Worm (Caenorhabditis elegans) whole organism, late embryonic: Measurements from ENCODE around the gene T13C5.9.

Experiments used
- C38D4.7 ChIP-seq: fragments of 200-800 bp; sonication (Bioruptor generic); optimal IDR thresholded peaks from 2 replicates; lab custom pipeline; 2018; ENCODE audit warnings: mild to moderate bottlenecking, missing genetic modification characterization, moderate library complexity, missing compliant biosample characterization
- F13H6.1 ChIP-seq: sonication (generic microtip); optimal IDR thresholded peaks from 2 replicates; lab custom pipeline; 2016; ENCODE audit warnings: missing genetic modification characterization, missing compliant biosample characterization
- K02D7.2 ChIP-seq: sonication (generic microtip); optimal IDR thresholded peaks from 2 replicates; lab custom pipeline; 2017; ENCODE audit warnings: mild to moderate bottlenecking, missing genetic modification characterization, missing compliant biosample characterization
- K09A11.1 ChIP-seq: sonication (generic microtip); optimal IDR thresholded peaks from 2 replicates; lab custom pipeline; 2017; ENCODE audit warnings: antibody characterized with exemption, mild to moderate bottlenecking, missing genetic modification characterization, missing compliant biosample characterization; ENCODE audit not compliant: insufficient read depth
- ahr-1 ChIP-seq: sonication (generic microtip); optimal IDR thresholded peaks from 2 replicates; lab custom pipeline; 2016; ENCODE audit warnings: missing genetic modification characterization, missing compliant biosample characterization
- ama-1 ChIP-seq: fragments of 150-350 bp; optimal IDR thresholded peaks from 2 replicates; lab custom pipeline; 2014
- ceh-19 ChIP-seq: fragments of 200-800 bp; sonication (Bioruptor generic); optimal IDR thresholded peaks from 2 replicates; lab custom pipeline; 2018; ENCODE audit warnings: mild to moderate bottlenecking, missing genetic modification characterization, missing compliant biosample characterization
- ceh-24 ChIP-seq: sonication (generic microtip); optimal IDR thresholded peaks from 2 replicates; lab custom pipeline; 2016; ENCODE audit warnings: mild to moderate bottlenecking, missing genetic modification characterization, missing compliant biosample characterization
- ceh-31 ChIP-seq: sonication (generic microtip); optimal IDR thresholded peaks from 2 replicates; lab custom pipeline; 2016; ENCODE audit warnings: missing genetic modification characterization, missing compliant biosample characterization
- ceh-6 ChIP-seq: fragments of 200-800 bp; sonication (Bioruptor generic); optimal IDR thresholded peaks from 2 replicates; lab custom pipeline; 2018; ENCODE audit warnings: mild to moderate bottlenecking, missing genetic modification characterization, missing compliant biosample characterization
- dmd-4 ChIP-seq: sonication (generic microtip); optimal IDR thresholded peaks from 2 replicates; lab custom pipeline; 2016; ENCODE audit warnings: borderline replicate concordance, missing genetic modification characterization, missing compliant biosample characterization
- elt-4 ChIP-seq: sonication (generic microtip); optimal IDR thresholded peaks from 2 replicates; lab custom pipeline; 2016; ENCODE audit warnings: missing genetic modification characterization, missing compliant biosample characterization
- fax-1 ChIP-seq: sonication (generic microtip); optimal IDR thresholded peaks from 2 replicates; lab custom pipeline; 2016; ENCODE audit warnings: missing genotype, missing genetic modification characterization, missing compliant biosample characterization
- fkh-6 ChIP-seq: sonication (generic microtip); optimal IDR thresholded peaks from 2 replicates; lab custom pipeline; 2016; ENCODE audit warnings: missing genetic modification characterization, missing compliant biosample characterization
- hlh-6 ChIP-seq: sonication (generic microtip); optimal IDR thresholded peaks from 2 replicates; lab custom pipeline; 2016; ENCODE audit warnings: missing genotype, missing genetic modification characterization, missing compliant biosample characterization
- hlh-8 ChIP-seq: sonication (generic microtip); optimal IDR thresholded peaks from 2 replicates; lab custom pipeline; 2016; ENCODE audit warnings: missing genotype, missing genetic modification characterization, missing compliant biosample characterization
- lim-6 ChIP-seq: sonication (generic microtip); optimal IDR thresholded peaks from 2 replicates; lab custom pipeline; 2016; ENCODE audit warnings: missing genetic modification characterization, missing compliant biosample characterization
- lin-11 ChIP-seq: fragments of 200-800 bp; sonication (Bioruptor generic); optimal IDR thresholded peaks from 2 replicates; lab custom pipeline; 2018; ENCODE audit warnings: mild to moderate bottlenecking, missing genetic modification characterization, missing compliant biosample characterization
- nfya-1 ChIP-seq: sonication (generic microtip); optimal IDR thresholded peaks from 2 replicates; lab custom pipeline; 2017; ENCODE audit warnings: missing genetic modification characterization, mild to moderate bottlenecking, missing compliant biosample characterization, antibody characterized with exemption, moderate library complexity
- pha-2 ChIP-seq: sonication (generic microtip); optimal IDR thresholded peaks from 2 replicates; lab custom pipeline; 2017; ENCODE audit warnings: mild to moderate bottlenecking, missing genetic modification characterization, missing compliant biosample characterization
- pqm-1 ChIP-seq: sonication (generic microtip); optimal IDR thresholded peaks from 2 replicates; lab custom pipeline; 2016; ENCODE audit warnings: missing genetic modification characterization, missing compliant biosample characterization
- ref-2 ChIP-seq: sonication (generic microtip); optimal IDR thresholded peaks from 2 replicates; lab custom pipeline; 2016; ENCODE audit warnings: missing genetic modification characterization, missing compliant biosample characterization
- rnt-1 ChIP-seq: sonication (generic microtip); optimal IDR thresholded peaks from 2 replicates; lab custom pipeline; 2016; ENCODE audit warnings: missing genetic modification characterization, missing compliant biosample characterization
- sdc-2 ChIP-seq: sonication (generic microtip); optimal IDR thresholded peaks from 2 replicates; lab custom pipeline; 2016; ENCODE audit warnings: missing genotype, missing genetic modification characterization, missing compliant biosample characterization
- syd-9 ChIP-seq: sonication (generic microtip); optimal IDR thresholded peaks from 2 replicates; lab custom pipeline; 2016; ENCODE audit warnings: mild to moderate bottlenecking, missing genetic modification characterization, moderate library complexity, missing compliant biosample characterization
- tbx-2 ChIP-seq: sonication (generic microtip); optimal IDR thresholded peaks from 2 replicates; lab custom pipeline; 2016; ENCODE audit warnings: missing genetic modification characterization, missing compliant biosample characterization
- unc-3 ChIP-seq, 2 experiments: fragments of 200-800 bp in 1 of 2; sonication (Bioruptor generic) in 1 of 2; sonication (generic microtip) in 1 of 2; conservative IDR thresholded peaks in 1 of 2; optimal IDR thresholded peaks in 1 of 2; 2 replicates each; pipeline versions ENCODE4 v1.3.6 to Lab custom; 2016 to 2022; ENCODE audit warnings: missing compliant biosample characterization in 2 of 2, missing genetic modification characterization in 2 of 2, missing genetic modification reagents in 1 of 2
- unc-42 ChIP-seq: sonication (generic microtip); optimal IDR thresholded peaks from 2 replicates; lab custom pipeline; 2016; ENCODE audit warnings: missing genotype, missing genetic modification characterization, missing compliant biosample characterization
- unc-55 ChIP-seq: sonication (generic microtip); optimal IDR thresholded peaks from 2 replicates; lab custom pipeline; 2017; ENCODE audit warnings: missing biosample characterization, missing genetic modification reagents, missing genetic modification characterization
- unc-86 ChIP-seq: sonication (generic microtip); optimal IDR thresholded peaks from 2 replicates; lab custom pipeline; 2016; ENCODE audit warnings: missing genetic modification characterization, missing compliant biosample characterization
- zip-5 ChIP-seq: sonication (generic microtip); optimal IDR thresholded peaks from 2 replicates; lab custom pipeline; 2016; ENCODE audit warnings: missing genetic modification characterization, missing compliant biosample characterization

T13C5.9 gene

ce11 chrX:6189955-6190354, at the start of gene T13C5.9:
TSS of gene T13C5.9 (plus strand) at chrX:6190255.
- TF ChIP-seq ceh-24 (tag; lab: Kevin White, UChicago): no peak
- TF ChIP-seq lin-11 (tag; lab: Kevin White, UChicago): no peak
- no peak for TF ChIP-seq rnt-1
- no peak for TF ChIP-seq nfya-1 (tag; lab: Kevin White, UChicago)
- no peak for TF ChIP-seq ceh-6 (GFP tag; lab: Kevin White, UChicago)
- TF ChIP-seq lim-6 (tag; lab: Kevin White, UChicago): no peak
- TF ChIP-seq, all 69 proteins: peak for 0

DNA sequence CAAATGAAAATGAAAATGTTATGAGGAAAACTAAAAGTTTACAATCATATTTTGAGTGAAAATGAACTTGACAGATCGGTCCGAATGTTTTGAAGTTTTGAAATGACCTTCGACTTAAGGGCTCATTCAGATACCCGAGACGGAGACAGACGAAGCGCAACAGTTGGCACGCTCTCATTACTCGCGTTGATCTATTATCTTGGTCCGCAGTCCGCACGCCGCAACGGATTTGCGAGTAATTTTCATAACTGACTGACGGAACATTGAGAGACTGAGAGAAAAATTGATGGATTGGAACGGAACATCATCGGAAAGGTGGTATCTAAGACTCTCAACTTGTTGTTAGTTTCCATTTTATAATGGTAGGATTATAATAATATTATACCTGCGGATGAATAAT, 44.1 kb upstream of the T13C5.9 start:
- no peak for TF ChIP-seq unc-42 (tag; lab: Kevin White, UChicago)
- peak; percentile 82 for TF ChIP-seq unc-55

DNA sequence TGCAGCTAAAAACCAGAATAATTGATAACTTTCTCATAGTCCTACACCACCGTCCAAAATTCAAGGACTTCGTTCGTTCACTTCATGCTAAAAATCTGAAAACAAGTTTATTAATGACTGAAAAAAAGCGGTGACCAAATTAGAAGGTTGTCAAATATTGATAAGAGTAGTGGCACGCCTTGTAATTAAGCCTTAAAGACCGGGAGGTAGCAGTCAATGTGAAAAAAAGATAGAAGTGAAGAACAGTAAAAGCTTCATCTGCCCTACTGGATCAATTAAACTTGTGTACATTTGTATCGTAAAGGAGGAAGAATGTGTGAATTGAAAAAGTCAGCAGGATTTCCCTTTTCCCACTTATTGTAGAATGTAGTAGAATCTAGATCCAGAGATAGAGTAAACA, 39.6 kb upstream of the T13C5.9 start, which contains the start of gene tag-275:
TSS of gene tag-275 (minus strand) at position 101 of the 400 bp plus-strand sequence.
- TF ChIP-seq ref-2 (tag; lab: Kevin White, UChicago): no peak
- TF ChIP-seq, all 69 proteins: peak for 0

DNA sequence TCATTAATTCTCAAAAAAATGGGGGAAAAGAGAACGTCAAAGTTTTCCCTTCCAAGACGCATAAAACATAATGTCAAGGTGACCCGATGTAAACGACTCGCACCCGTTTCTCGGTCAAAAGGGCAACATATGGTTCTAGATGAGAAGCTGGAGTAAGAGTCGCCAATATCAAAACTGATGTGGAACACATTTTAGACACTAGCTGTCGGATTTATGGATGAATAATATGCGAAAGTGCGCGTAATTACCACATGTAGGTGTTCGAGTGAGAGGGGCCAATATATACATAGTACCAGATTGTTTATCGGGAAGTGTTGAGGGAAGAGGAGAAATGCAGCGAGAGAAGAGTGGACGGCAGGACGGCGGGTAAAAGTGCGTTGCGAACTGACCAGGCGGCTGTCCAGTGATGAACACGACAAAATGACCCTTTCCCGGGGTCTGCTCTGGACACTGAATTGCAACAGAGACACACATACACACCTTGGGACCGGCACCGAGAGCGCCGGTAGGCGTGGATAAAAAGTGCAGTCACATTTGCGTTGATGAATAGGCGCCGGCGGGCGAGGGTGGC, 39.0 kb upstream of the T13C5.9 start:
- TF ChIP-seq unc-55 (peak; percentile 37), nfya-1 (tag; lab: Kevin White, UChicago) (peak; percentile 15), hlh-6 (tag; lab: Kevin White, UChicago) (peak; percentile 62), rnt-1 (peak; percentile 41), pqm-1 (tag; lab: Kevin White, UChicago) (no peak), F13H6.1 (tag; lab: Kevin White, UChicago) (no peak), K02D7.2 (no peak), ama-1 (no peak), tbx-2 (tag; lab: Kevin White, UChicago) (peak; percentile 47), ahr-1 (tag; lab: Kevin White, UChicago) (no peak), dmd-4 (no peak), unc-86 (tag; lab: Kevin White, UChicago) (no peak), syd-9 (tag; lab: Kevin White, UChicago) (no peak), lin-11 (tag; lab: Kevin White, UChicago) (no peak), C38D4.7 (GFP tag; lab: Kevin White, UChicago) (peak; percentile 21), ceh-24 (tag; lab: Kevin White, UChicago) (no peak), zip-5 (tag; lab: Kevin White, UChicago) (no peak), hlh-8 (tag; lab: Kevin White, UChicago) (peak; percentile 72), elt-4 (no peak), ceh-31 (tag; lab: Kevin White, UChicago) (peak; percentile 58), K09A11.1 (tag; lab: Kevin White, UChicago) (no peak), sdc-2 (tag; lab: Kevin White, UChicago) (peak; percentile 4), ref-2 (tag; lab: Kevin White, UChicago) (peak; percentile 43), fax-1 (tag; lab: Kevin White, UChicago) (no peak), ceh-19 (peak; percentile 30), fkh-6 (tag; lab: Kevin White, UChicago) (no peak)

DNA sequence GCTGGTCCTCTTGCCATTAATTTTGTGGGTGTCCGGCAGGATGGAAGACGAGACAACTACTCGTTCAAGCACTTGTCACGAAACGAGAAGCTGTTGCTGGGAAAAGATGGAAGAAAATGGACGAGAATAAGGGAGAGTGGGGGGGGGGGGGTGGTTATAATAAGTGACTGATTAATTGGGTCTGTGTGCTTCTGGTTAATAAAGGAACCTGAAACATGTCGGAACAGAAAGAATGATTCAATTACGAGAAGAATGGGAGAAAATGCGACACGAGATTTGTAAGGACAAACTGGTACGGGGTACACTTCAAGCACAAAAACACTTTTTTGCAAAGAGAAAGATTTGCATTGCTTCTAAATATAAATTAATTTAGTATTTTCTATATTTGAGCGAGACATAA, 34.6 kb upstream of the T13C5.9 start:
- TF ChIP-seq unc-55: no peak
- TF ChIP-seq pha-2: no peak
- TF ChIP-seq unc-3 (GFP tag; conservative IDR thresholded peaks at IDR 0.05; lab: Robert Waterston, UW): no peak
- no peak for TF ChIP-seq unc-3 (tag; optimal IDR thresholded peaks at IDR 0.05; lab: Kevin White, UChicago)
- peak; percentile 83 for TF ChIP-seq unc-42 (tag; lab: Kevin White, UChicago)
- TF ChIP-seq K02D7.2: no peak
- TF ChIP-seq hlh-8 (tag; lab: Kevin White, UChicago): no peak
